Fruit fly (Drosophila melanogaster): ENCODE measurements around the gene CG4025.

dm6 chrX:2107782-2108409 is 31.1 kb downstream of the CG4025 start:
- TF ChIP-seq esn (GFP tag; optimal IDR thresholded peaks at IDR 0.05) (peak; percentile 12), CG11294 (GFP tag; IDR thresholded peaks at IDR 0.05) (peak; percentile 86)
